Worm (Caenorhabditis elegans): ENCODE data around the gene ins-12.

ins-12 gene

ce11 chrII:5543476-5544144 is 10.8 kb upstream of the ins-12 start:
- TF ChIP-seq flt-1 (GFP tag; IDR thresholded peaks at IDR 0.05) (peak; percentile 93), klf-2 (GFP tag; conservative IDR thresholded peaks at IDR 0.05) (no peak; the same call in none of the 2 replicates), ref-1 (GFP tag; conservative IDR thresholded peaks at IDR 0.05) (peak; percentile 53; the same call in 1 of the 2 replicates), ztf-29 (GFP tag; IDR thresholded peaks at IDR 0.05) (0 out of 2 replicates have a peak, but pooled peaks have one; percentile 40), med-1 (GFP tag; optimal IDR thresholded peaks at IDR 0.05; ENCODE audit: insufficient read depth) (peak; percentile 60), T22C8.4 (GFP tag; IDR thresholded peaks at IDR 0.05) (peak; percentile 64), cog-1 (tag; optimal IDR thresholded peaks at IDR 0.05) (peak; percentile 95), ztf-23 (GFP tag; IDR thresholded peaks at IDR 0.05) (peak; percentile 84), tab-1 (GFP tag; IDR thresholded peaks at IDR 0.05) (peak; percentile 82)

ce11 chrII:5544145-5544515 is 10.3 kb upstream of the ins-12 start:
- no peak for TF ChIP-seq tab-1 (GFP tag; IDR thresholded peaks at IDR 0.05)
- TF ChIP-seq med-1 (GFP tag; optimal IDR thresholded peaks at IDR 0.05; ENCODE audit: insufficient read depth), result no peak

- TF ChIP-seq med-1 (GFP tag; optimal IDR thresholded peaks at IDR 0.05; ENCODE audit: insufficient read depth) (no peak), tab-1 (GFP tag; IDR thresholded peaks at IDR 0.05) (no peak), ref-1 (GFP tag; conservative IDR thresholded peaks at IDR 0.05) (no peak), T22C8.4 (GFP tag; IDR thresholded peaks at IDR 0.05) (no peak), flt-1 (GFP tag; IDR thresholded peaks at IDR 0.05) (no peak)
These were observed 9.7 kb upstream of the ins-12 start, which contains the start of gene ins-13 for ce11 chrII:5544764-5545163. TSS of gene ins-13 (minus strand) at chrII:5544864.

- TF ChIP-seq ref-1 (GFP tag; conservative IDR thresholded peaks at IDR 0.05) (no peak), ztf-23 (GFP tag; IDR thresholded peaks at IDR 0.05) (no peak), flt-1 (GFP tag; IDR thresholded peaks at IDR 0.05) (no peak), cog-1 (tag; optimal IDR thresholded peaks at IDR 0.05) (no peak), ztf-29 (GFP tag; IDR thresholded peaks at IDR 0.05) (no peak), T22C8.4 (GFP tag; IDR thresholded peaks at IDR 0.05) (no peak), med-1 (GFP tag; optimal IDR thresholded peaks at IDR 0.05; ENCODE audit: insufficient read depth) (no peak), tab-1 (GFP tag; IDR thresholded peaks at IDR 0.05) (no peak), klf-2 (GFP tag; conservative IDR thresholded peaks at IDR 0.05) (no peak)
These were observed 6.9 kb upstream of the ins-12 start, which contains the start of gene acdh-2 for ce11 chrII:5547442-5547894. TSS of gene acdh-2 (minus strand) at chrII:5547492.

- TF ChIP-seq med-1 (GFP tag; optimal IDR thresholded peaks at IDR 0.05; ENCODE audit: insufficient read depth) (no peak), ztf-23 (GFP tag; IDR thresholded peaks at IDR 0.05) (no peak), T22C8.4 (GFP tag; IDR thresholded peaks at IDR 0.05) (no peak), flt-1 (GFP tag; IDR thresholded peaks at IDR 0.05) (no peak), ztf-29 (GFP tag; IDR thresholded peaks at IDR 0.05) (no peak), tab-1 (GFP tag; IDR thresholded peaks at IDR 0.05) (no peak), cog-1 (tag; optimal IDR thresholded peaks at IDR 0.05) (no peak), ref-1 (GFP tag; conservative IDR thresholded peaks at IDR 0.05) (no peak), klf-2 (GFP tag; conservative IDR thresholded peaks at IDR 0.05) (no peak)
These were observed 4.7 kb upstream of the ins-12 start, which contains the start of gene C17C3.6 for ce11 chrII:5549746-5550145. TSS of gene C17C3.6 (plus strand) at chrII:5550046.

ce11 chrII:5551517-5551916 is 2.9 kb upstream of the ins-12 start, which contains the start of gene C17C3.5:
TSS of gene C17C3.5 (plus strand) at chrII:5551817.
- no peak for TF ChIP-seq med-1 (GFP tag; optimal IDR thresholded peaks at IDR 0.05; ENCODE audit: insufficient read depth)
- TF ChIP-seq ref-1 (GFP tag; conservative IDR thresholded peaks at IDR 0.05), result no peak
- no peak for TF ChIP-seq ztf-23 (GFP tag; IDR thresholded peaks at IDR 0.05)
- no peak for TF ChIP-seq T22C8.4 (GFP tag; IDR thresholded peaks at IDR 0.05)
- TF ChIP-seq cog-1 (tag; optimal IDR thresholded peaks at IDR 0.05), result no peak
- TF ChIP-seq tab-1 (GFP tag; IDR thresholded peaks at IDR 0.05), result no peak
- TF ChIP-seq flt-1 (GFP tag; IDR thresholded peaks at IDR 0.05), result no peak
- TF ChIP-seq klf-2 (GFP tag; conservative IDR thresholded peaks at IDR 0.05), result no peak
- no peak for TF ChIP-seq ztf-29 (GFP tag; IDR thresholded peaks at IDR 0.05)

ce11 chrII:5553531-5553930 is 886 bp upstream of the ins-12 start:
- TF ChIP-seq tab-1 (GFP tag; IDR thresholded peaks at IDR 0.05) (no peak), ref-1 (GFP tag; conservative IDR thresholded peaks at IDR 0.05) (no peak), ztf-29 (GFP tag; IDR thresholded peaks at IDR 0.05) (no peak), klf-2 (GFP tag; conservative IDR thresholded peaks at IDR 0.05) (no peak), cog-1 (tag; optimal IDR thresholded peaks at IDR 0.05) (no peak), flt-1 (GFP tag; IDR thresholded peaks at IDR 0.05) (no peak), med-1 (GFP tag; optimal IDR thresholded peaks at IDR 0.05; ENCODE audit: insufficient read depth) (no peak), ztf-23 (GFP tag; IDR thresholded peaks at IDR 0.05) (no peak), T22C8.4 (GFP tag; IDR thresholded peaks at IDR 0.05) (no peak)

- TF ChIP-seq ztf-29 (GFP tag; IDR thresholded peaks at IDR 0.05) (no peak), T22C8.4 (GFP tag; IDR thresholded peaks at IDR 0.05) (no peak), ztf-23 (GFP tag; IDR thresholded peaks at IDR 0.05) (no peak)
These were observed 371 bp downstream of the ins-12 start for ce11 chrII:5554788-5555187.

- TF ChIP-seq cog-1 (tag; optimal IDR thresholded peaks at IDR 0.05) (no peak), ztf-29 (GFP tag; IDR thresholded peaks at IDR 0.05) (no peak), klf-2 (GFP tag; conservative IDR thresholded peaks at IDR 0.05) (no peak), ref-1 (GFP tag; conservative IDR thresholded peaks at IDR 0.05) (no peak), ztf-23 (GFP tag; IDR thresholded peaks at IDR 0.05) (no peak), T22C8.4 (GFP tag; IDR thresholded peaks at IDR 0.05) (no peak), flt-1 (GFP tag; IDR thresholded peaks at IDR 0.05) (no peak), med-1 (GFP tag; optimal IDR thresholded peaks at IDR 0.05; ENCODE audit: insufficient read depth) (no peak), tab-1 (GFP tag; IDR thresholded peaks at IDR 0.05) (no peak)
These were observed 1.1 kb downstream of the ins-12 start for ce11 chrII:5555522-5555921.

ce11 chrII:5556431-5556830 is 2.0 kb downstream of the ins-12 start, which contains the start of gene ins-11:
TSS of gene ins-11 (plus strand) at chrII:5556731.
- TF ChIP-seq klf-2 (GFP tag; conservative IDR thresholded peaks at IDR 0.05) (no peak), tab-1 (GFP tag; IDR thresholded peaks at IDR 0.05) (no peak), flt-1 (GFP tag; IDR thresholded peaks at IDR 0.05) (no peak), ztf-23 (GFP tag; IDR thresholded peaks at IDR 0.05) (no peak), cog-1 (tag; optimal IDR thresholded peaks at IDR 0.05) (no peak), ztf-29 (GFP tag; IDR thresholded peaks at IDR 0.05) (no peak), ref-1 (GFP tag; conservative IDR thresholded peaks at IDR 0.05) (no peak), med-1 (GFP tag; optimal IDR thresholded peaks at IDR 0.05; ENCODE audit: insufficient read depth) (no peak), T22C8.4 (GFP tag; IDR thresholded peaks at IDR 0.05) (no peak)

Measured in whole organism, midembryonic.